Worm (Caenorhabditis elegans) whole organism, mixed stage, embryonic: ENCODE data around the gene F46B6.2.

Experiments used
- bed-3 ChIP-seq: fragments of 200-800 bp; sonication (Bioruptor generic); optimal IDR thresholded peaks from 3 replicates; lab custom pipeline; 2018; ENCODE audit warnings: mild to moderate bottlenecking, missing genetic modification characterization, moderate library complexity, missing compliant biosample characterization
- blmp-1 ChIP-seq: fragments of 150-350 bp; optimal IDR thresholded peaks from 2 replicates; lab custom pipeline; 2014; ENCODE audit warnings: missing biosample characterization, missing genetic modification characterization
- nhr-12 ChIP-seq: fragments of 150-350 bp; optimal IDR thresholded peaks from 2 replicates; lab custom pipeline; 2014; ENCODE audit warnings: missing biosample characterization, missing genetic modification characterization
- nhr-237 ChIP-seq: fragments of 150-350 bp; optimal IDR thresholded peaks from 2 replicates; lab custom pipeline; 2014; ENCODE audit warnings: missing biosample characterization, missing genetic modification characterization
- zip-8 ChIP-seq: fragments of 150-350 bp; optimal IDR thresholded peaks from 2 replicates; lab custom pipeline; 2014; ENCODE audit warnings: missing biosample characterization, missing genetic modification characterization

DNA sequence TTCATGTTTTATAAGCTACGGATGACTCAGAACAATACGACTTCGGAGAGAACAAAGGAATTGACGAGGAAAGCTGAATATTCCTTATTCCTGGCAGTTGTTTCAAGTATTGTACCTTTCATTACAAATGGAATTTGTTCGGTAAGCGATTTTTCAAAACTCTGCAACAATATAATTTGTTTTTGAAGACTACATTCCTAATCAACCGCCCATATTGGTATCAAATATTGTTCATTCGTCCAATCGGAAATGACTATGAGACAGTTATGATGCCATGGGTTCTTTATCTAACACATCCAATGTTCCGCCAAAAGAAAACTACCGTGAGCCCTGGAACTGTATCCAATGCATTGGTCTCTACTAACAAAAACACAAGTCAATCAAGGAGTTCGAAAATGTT lies 40.1 kb downstream of the F46B6.2 start:
- TF ChIP-seq bed-3: no peak
- TF ChIP-seq blmp-1 (tag; lab: Kevin White, UChicago): no peak
- no peak for TF ChIP-seq zip-8 (tag; lab: Kevin White, UChicago)
- TF ChIP-seq nhr-12 (tag; lab: Kevin White, UChicago): no peak
- TF ChIP-seq nhr-237 (tag; lab: Kevin White, UChicago): no peak
